Worm (Caenorhabditis elegans): Measurements from ENCODE around the gene R05A10.1.
"Not testable (repeated sequence)": the region's sequence is repeated elsewhere in the genome, so short reads cannot be mapped to it uniquely, and the experiment has no call there.

- not testable (repeated sequence) for TF ChIP-seq nhr-237 (tag; optimal IDR thresholded peaks at IDR 0.05); lsy-2 (tag; optimal IDR thresholded peaks at IDR 0.05); unc-120 (tag; optimal IDR thresholded peaks at IDR 0.05; ENCODE audit: poor library complexity, severe bottlenecking); elt-3 (tag; optimal IDR thresholded peaks at IDR 0.05); nhr-28 (tag; optimal IDR thresholded peaks at IDR 0.05); ces-1 (GFP tag; optimal IDR thresholded peaks at IDR 0.05); ztf-11 (tag; optimal IDR thresholded peaks at IDR 0.05); flh-1 (GFP tag; optimal IDR thresholded peaks at IDR 0.05); bed-3 (GFP tag; optimal IDR thresholded peaks at IDR 0.05); unc-62 (GFP tag; optimal IDR thresholded peaks at IDR 0.05); drap-1 (GFP tag; optimal IDR thresholded peaks at IDR 0.05); snpc-4 (tag; optimal IDR thresholded peaks at IDR 0.05)
Observed at ce11 chrIV:14218526-14218925, 36.3 kb downstream of the R05A10.1 start.
